Fruit fly (Drosophila melanogaster) whole organism, adult: ENCODE measurements around the gene Eig71Ei.

Experiments used
- CG11617 ChIP-seq: fragments of 200-800 bp; sonication (Bioruptor generic); optimal IDR thresholded peaks from 2 replicates; lab custom pipeline; 2017; ENCODE audit warnings: mild to moderate bottlenecking, missing biosample characterization, missing genetic modification reagents, missing genetic modification characterization
- CG12768 ChIP-seq: fragments of 200-800 bp; sonication (Bioruptor generic); optimal IDR thresholded peaks from 2 replicates; lab custom pipeline; 2017; ENCODE audit warnings: missing biosample characterization, missing genetic modification characterization, mild to moderate bottlenecking, moderate library complexity, missing genetic modification reagents
- CG14711 ChIP-seq: fragments of 200-800 bp; sonication (Bioruptor generic); optimal IDR thresholded peaks from 2 replicates; lab custom pipeline; 2018; ENCODE audit warnings: missing biosample characterization, mild to moderate bottlenecking, missing genetic modification characterization, moderate library complexity
- CG1620 ChIP-seq: fragments of 200-800 bp; sonication (Bioruptor generic); optimal IDR thresholded peaks from 2 replicates; lab custom pipeline; 2016; ENCODE audit warnings: missing biosample characterization, missing genetic modification characterization
- CG33017 ChIP-seq: fragments of 200-800 bp; sonication (Bioruptor generic); optimal IDR thresholded peaks from 2 replicates; lab custom pipeline; 2018; ENCODE audit warnings: missing biosample characterization, mild to moderate bottlenecking, missing genetic modification characterization, moderate library complexity
- CG5204 ChIP-seq: fragments of 200-800 bp; sonication (Bioruptor generic); optimal IDR thresholded peaks from 2 replicates; lab custom pipeline; 2016; ENCODE audit warnings: missing biosample characterization, missing genetic modification characterization
- CG7045 ChIP-seq: fragments of 200-800 bp; sonication (Bioruptor generic); optimal IDR thresholded peaks from 2 replicates; lab custom pipeline; 2017; ENCODE audit warnings: missing biosample characterization, mild to moderate bottlenecking, missing genetic modification characterization
- CG7101 ChIP-seq: fragments of 200-800 bp; sonication (Bioruptor generic); optimal IDR thresholded peaks from 2 replicates; lab custom pipeline; 2018; ENCODE audit warnings: missing biosample characterization, mild to moderate bottlenecking, missing genetic modification characterization, moderate library complexity
- Clk ChIP-seq: fragments of 200-800 bp; sonication (Bioruptor generic); optimal IDR thresholded peaks from 2 replicates; lab custom pipeline; 2017; ENCODE audit warnings: missing biosample characterization, missing genetic modification characterization
- Crg-1 ChIP-seq: fragments of 200-800 bp; sonication (Bioruptor generic); optimal IDR thresholded peaks from 2 replicates; lab custom pipeline; 2016; ENCODE audit warnings: missing biosample characterization, missing genetic modification characterization
- Hr96 ChIP-seq: fragments of 200-800 bp; sonication (Bioruptor generic); optimal IDR thresholded peaks from 2 replicates; lab custom pipeline; 2016; ENCODE audit warnings: missing biosample characterization, missing genetic modification characterization
- Mnt ChIP-seq: fragments of 200-800 bp; sonication (Bioruptor generic); optimal IDR thresholded peaks from 2 replicates; lab custom pipeline; 2016; ENCODE audit warnings: missing biosample characterization, mild to moderate bottlenecking, missing genetic modification characterization
- bab1 ChIP-seq: fragments of 200-800 bp; sonication (Bioruptor generic); optimal IDR thresholded peaks from 3 replicates; lab custom pipeline; 2019; ENCODE audit warnings: missing biosample characterization, mild to moderate bottlenecking, missing genetic modification characterization, moderate library complexity
- cic ChIP-seq: fragments of 200-800 bp; sonication (Bioruptor generic); optimal IDR thresholded peaks from 2 replicates; lab custom pipeline; 2017; ENCODE audit warnings: missing biosample characterization, mild to moderate bottlenecking, missing genetic modification characterization, moderate library complexity
- cnc ChIP-seq, 2 experiments: fragments of >200 bp; optimal IDR thresholded peaks; 2 replicates each; lab custom pipeline; 2017
- kay ChIP-seq: fragments of 200-800 bp; sonication (Bioruptor generic); peaks from one replicate; lab custom pipeline; 2016; ENCODE audit warnings: missing biosample characterization, missing genetic modification characterization, borderline replicate concordance
- ovo ChIP-seq: fragments of 200-800 bp; sonication (Bioruptor generic); optimal IDR thresholded peaks from 2 replicates; lab custom pipeline; 2016; ENCODE audit warnings: missing biosample characterization, missing genetic modification characterization
- pad ChIP-seq: fragments of 200-800 bp; sonication (Bioruptor generic); optimal IDR thresholded peaks from 3 replicates; lab custom pipeline; 2017; ENCODE audit warnings: missing biosample characterization, missing genetic modification characterization, mild to moderate bottlenecking, moderate library complexity, missing genetic modification reagents
- tj ChIP-seq: fragments of 200-800 bp; sonication (Bioruptor generic); optimal IDR thresholded peaks from 3 replicates; lab custom pipeline; 2017; ENCODE audit warnings: missing biosample characterization, mild to moderate bottlenecking, missing genetic modification characterization, moderate library complexity
- toe ChIP-seq: fragments of 200-800 bp; sonication (Bioruptor generic); optimal IDR thresholded peaks from 2 replicates; lab custom pipeline; 2016; ENCODE audit warnings: missing biosample characterization, missing genetic modification characterization

Gene Eig71Ei

DNA sequence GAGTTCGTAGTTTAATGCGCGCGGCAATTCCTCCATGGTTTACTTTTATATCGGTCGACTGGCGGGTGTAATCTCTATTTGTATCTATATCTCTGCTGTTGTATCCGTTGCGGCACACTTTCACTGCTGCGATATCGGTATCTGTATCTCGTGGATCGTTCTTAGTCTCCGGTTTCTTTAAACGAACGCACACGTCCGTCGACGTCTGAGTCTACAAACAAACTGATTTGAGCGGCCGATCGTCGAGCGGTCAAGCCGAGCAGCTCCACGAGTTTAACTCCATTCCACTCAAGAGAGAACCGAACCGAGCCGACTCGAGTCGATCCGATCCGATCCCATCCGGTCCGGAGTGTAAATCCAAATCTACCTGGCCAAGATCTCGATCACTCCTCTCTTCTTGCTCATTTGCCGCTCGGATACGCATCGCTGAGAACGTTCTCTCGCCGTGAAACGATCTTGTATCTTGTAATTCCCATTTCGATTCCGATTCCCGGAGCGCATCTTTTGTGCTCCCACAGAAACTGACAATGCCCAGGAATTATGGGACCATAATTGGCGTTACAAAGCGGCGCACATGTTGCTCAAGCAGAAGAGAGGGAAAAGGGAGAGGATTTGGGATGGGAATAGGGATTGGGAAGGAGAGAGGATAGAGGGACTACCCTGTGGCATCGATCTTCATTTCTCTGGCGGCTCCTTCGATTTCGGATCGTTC lies 40.3 kb downstream of the Eig71Ei start, which contains the start of gene comm2:
comm2 (minus strand) TSS at position 225 of the 712 bp plus-strand sequence.
- no peak for TF ChIP-seq CG14711 (tag; lab: Kevin White, UChicago)
- no peak for TF ChIP-seq pad (GFP tag; lab: Kevin White, UChicago)
- no peak for TF ChIP-seq Mnt (GFP tag; lab: Kevin White, UChicago)
- TF ChIP-seq CG7045 = no peak
- TF ChIP-seq CG7101 (tag; lab: Kevin White, UChicago) = no peak
- TF ChIP-seq cic (GFP tag; lab: Kevin White, UChicago) = no peak
- no peak for TF ChIP-seq CG11617 (GFP tag; lab: Kevin White, UChicago)
- TF ChIP-seq Clk = no peak
- TF ChIP-seq CG12768 (GFP tag; lab: Kevin White, UChicago) = no peak
- no peak for TF ChIP-seq kay (GFP tag; lab: Kevin White, UChicago)
- no peak for TF ChIP-seq CG1620 (GFP tag; lab: Kevin White, UChicago)
- TF ChIP-seq ovo (GFP tag; lab: Kevin White, UChicago) = no peak
- no peak for TF ChIP-seq Hr96

dm6 chr3L:15700338-15700966 lies 40.9 kb downstream of the Eig71Ei start:
- TF ChIP-seq CG7101 (tag; lab: Kevin White, UChicago) (no peak), bab1 (GFP tag; lab: Kevin White, UChicago) (no peak), Clk (no peak), cic (GFP tag; lab: Kevin White, UChicago) (no peak), CG1620 (GFP tag; lab: Kevin White, UChicago) (no peak), tj (GFP tag; lab: Kevin White, UChicago) (no peak)

DNA sequence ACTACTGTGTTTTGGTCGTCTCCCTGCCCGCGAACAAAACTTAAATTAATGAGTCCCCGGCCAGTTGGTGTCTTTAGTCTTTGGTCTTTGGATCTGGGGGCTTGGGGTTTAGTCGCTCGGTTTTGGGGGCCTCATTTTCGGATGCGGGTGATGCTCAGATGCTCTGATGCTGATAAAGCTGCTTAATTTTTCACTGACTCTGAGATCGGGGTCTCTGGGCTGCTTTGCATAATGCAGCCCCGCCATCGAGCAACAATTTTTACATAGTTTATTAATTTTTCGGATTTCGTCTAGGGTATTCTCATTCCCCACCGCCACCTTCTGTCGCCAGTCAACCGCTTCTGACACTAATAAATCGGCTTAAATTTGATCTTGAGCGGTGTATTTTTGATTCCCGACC lies 42.7 kb downstream of the Eig71Ei start:
- no peak for TF ChIP-seq CG7101 (tag; lab: Kevin White, UChicago)
- TF ChIP-seq Clk = no peak
- no peak for TF ChIP-seq CG7045
- no peak for TF ChIP-seq CG5204 (GFP tag; lab: Kevin White, UChicago)
- TF ChIP-seq CG33017 = no peak
- no peak for TF ChIP-seq tj (GFP tag; lab: Kevin White, UChicago)
- TF ChIP-seq Crg-1 (GFP tag; lab: Kevin White, UChicago) = no peak
- no peak for TF ChIP-seq kay (GFP tag; lab: Kevin White, UChicago)
- no peak for TF ChIP-seq CG1620 (GFP tag; lab: Kevin White, UChicago)

DNA sequence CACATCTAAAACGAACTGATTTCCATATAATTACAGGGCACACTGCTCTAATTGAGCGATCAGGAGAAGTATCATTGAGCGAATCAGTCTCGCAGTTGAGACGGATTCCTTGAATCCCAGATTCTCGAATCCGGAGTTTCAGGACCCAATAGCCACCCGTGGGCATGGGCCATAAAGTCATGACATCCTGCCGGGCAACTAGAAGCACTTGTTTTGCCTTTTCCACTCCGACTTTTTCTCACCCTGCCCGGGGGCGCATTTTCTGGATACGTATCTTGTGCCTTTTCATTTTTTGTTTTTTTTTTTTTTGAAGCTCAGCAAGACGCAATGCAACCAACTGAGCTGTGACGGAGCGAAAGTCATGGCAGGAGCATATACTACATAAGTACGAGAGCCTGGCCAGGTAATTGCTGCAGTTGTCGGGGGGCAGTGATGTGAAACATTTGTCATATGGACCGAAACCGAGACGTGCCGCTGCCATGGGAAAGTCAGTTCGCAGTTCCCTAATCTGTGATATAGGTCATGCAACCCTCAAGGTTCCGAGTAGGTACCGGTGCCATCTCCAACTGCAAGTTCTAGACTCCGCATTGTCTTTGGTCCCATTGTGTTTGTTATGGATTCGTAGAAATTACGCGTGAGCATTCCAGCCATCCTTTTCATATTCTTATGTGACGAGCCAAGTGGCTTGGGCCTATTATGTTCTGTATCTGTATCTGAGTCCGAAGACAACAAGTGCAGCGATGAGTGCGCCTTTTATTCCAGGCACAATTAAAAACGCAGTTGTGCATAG lies 44.0 kb downstream of the Eig71Ei start:
- TF ChIP-seq tj (GFP tag; lab: Kevin White, UChicago) (no peak), Crg-1 (GFP tag; lab: Kevin White, UChicago) (no peak), Hr96 (no peak), CG7101 (tag; lab: Kevin White, UChicago) (no peak), CG7045 (no peak), Clk (no peak)

dm6 chr3L:15704250-15704985 lies 44.9 kb downstream of the Eig71Ei start:
- no peak for TF ChIP-seq kay (GFP tag; lab: Kevin White, UChicago)
- TF ChIP-seq CG33017 = no peak
- TF ChIP-seq Crg-1 (GFP tag; lab: Kevin White, UChicago) = no peak
- no peak for TF ChIP-seq ovo (GFP tag; lab: Kevin White, UChicago)

DNA sequence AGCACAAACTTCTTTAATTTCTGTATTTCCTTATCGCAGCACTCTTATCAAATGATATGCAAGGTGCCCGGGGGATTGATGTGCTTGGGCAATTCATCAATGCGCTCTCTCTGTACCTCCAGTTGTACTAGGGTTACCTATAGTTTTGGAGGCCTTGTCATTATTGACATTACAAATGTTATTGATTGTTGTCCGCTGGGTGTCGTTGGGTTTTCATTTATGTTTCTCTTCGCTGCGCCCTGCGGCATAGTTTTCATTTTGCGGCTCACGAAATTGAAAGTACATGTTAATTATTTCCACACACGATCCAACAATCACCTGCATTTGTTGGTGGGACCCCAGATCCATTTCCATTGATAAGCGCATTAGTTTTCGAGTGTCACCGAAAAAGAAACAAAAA lies 46.7 kb downstream of the Eig71Ei start:
- no peak for TF ChIP-seq bab1 (GFP tag; lab: Kevin White, UChicago)
- TF ChIP-seq CG7045 = no peak
- no peak for TF ChIP-seq CG7101 (tag; lab: Kevin White, UChicago)
- TF ChIP-seq CG11617 (GFP tag; lab: Kevin White, UChicago) = no peak
- no peak for TF ChIP-seq Hr96
- no peak for TF ChIP-seq ovo (GFP tag; lab: Kevin White, UChicago)
- no peak for TF ChIP-seq Clk
- TF ChIP-seq kay (GFP tag; lab: Kevin White, UChicago) = no peak
- no peak for TF ChIP-seq CG14711 (tag; lab: Kevin White, UChicago)
- no peak for TF ChIP-seq Crg-1 (GFP tag; lab: Kevin White, UChicago)
- TF ChIP-seq CG1620 (GFP tag; lab: Kevin White, UChicago) = no peak
- no peak for TF ChIP-seq Mnt (GFP tag; lab: Kevin White, UChicago)
- no peak for TF ChIP-seq toe (GFP tag; lab: Kevin White, UChicago)
- TF ChIP-seq CG5204 (GFP tag; lab: Kevin White, UChicago) = no peak
- TF ChIP-seq pad (GFP tag; lab: Kevin White, UChicago) = no peak
- TF ChIP-seq cic (GFP tag; lab: Kevin White, UChicago) = no peak
- no peak for TF ChIP-seq tj (GFP tag; lab: Kevin White, UChicago)
- TF ChIP-seq CG12768 (GFP tag; lab: Kevin White, UChicago) = no peak
- TF ChIP-seq cnc (optimal IDR thresholded peaks at IDR 0.05; lab: Kevin White, UChicago) = no peak
- no peak for TF ChIP-seq CG33017
